Fruit fly (Drosophila melanogaster): ENCODE results near the gene CG2975.

The CG2975 gene

dm6 chr2L:2872309-2872932 is 32.5 kb downstream of the CG2975 start (continued):
- TF ChIP-seq Oaz (GFP tag; IDR thresholded peaks at IDR 0.05) (0 out of 2 replicates have a peak, but pooled peaks have one; percentile 17), CG32532 (GFP tag; IDR thresholded peaks at IDR 0.05) (peak; percentile 16; the same call in 1 of the 2 replicates), chm (GFP tag; IDR thresholded peaks at IDR 0.05) (0 out of 2 replicates have a peak, but pooled peaks have one; percentile 6), salm (tag; optimal IDR thresholded peaks at IDR 0.05) (no peak), gcm (GFP tag; optimal IDR thresholded peaks at IDR 0.05) (peak; percentile 24), lilli (GFP tag; optimal IDR thresholded peaks at IDR 0.05) (peak; percentile 56), CG34224 (GFP tag; IDR thresholded peaks at IDR 0.05; ENCODE audit: partially characterized antibody) (no peak), hkb (optimal IDR thresholded peaks at IDR 0.05) (no peak), hkb (GFP tag; IDR thresholded peaks at IDR 0.05) (peak; percentile 42; the same call in 1 of the 2 replicates), seq (GFP tag; IDR thresholded peaks at IDR 0.05) (peak; percentile 46; the same call in 1 of the 2 replicates), Atf6 (GFP tag; IDR thresholded peaks at IDR 0.05) (peak; percentile 72), CG4707 (GFP tag; optimal IDR thresholded peaks at IDR 0.05) (no peak), Myb (GFP tag; optimal IDR thresholded peaks at IDR 0.05) (no peak), CG10543 (GFP tag; optimal IDR thresholded peaks at IDR 0.05) (peak; percentile 29), PHDP (tag; optimal IDR thresholded peaks at IDR 0.05) (peak; percentile 13), CG18262 (tag; optimal IDR thresholded peaks at IDR 0.05) (peak; percentile 17), Sox100B (GFP tag; optimal IDR thresholded peaks at IDR 0.05) (peak; percentile 19), Fer3 (tag; optimal IDR thresholded peaks at IDR 0.05) (peak; percentile 52), CG17359 (tag; optimal IDR thresholded peaks at IDR 0.05) (peak; percentile 49), CG14667 (GFP tag; IDR thresholded peaks at IDR 0.05) (peak; percentile 20; the same call in 1 of the 2 replicates), CG15514 (GFP tag; optimal IDR thresholded peaks at IDR 0.05) (peak; percentile 57), CG18599 (GFP tag; optimal IDR thresholded peaks at IDR 0.05) (peak; percentile 78), CG12104 (GFP tag; optimal IDR thresholded peaks at IDR 0.05) (peak; percentile 15), lov (optimal IDR thresholded peaks at IDR 0.05) (no peak), lov (GFP tag; IDR thresholded peaks at IDR 0.05) (no peak), D19B (GFP tag; optimal IDR thresholded peaks at IDR 0.05) (peak; percentile 96), HHEX (GFP tag; optimal IDR thresholded peaks at IDR 0.05) (peak; percentile 40), crc (GFP tag; optimal IDR thresholded peaks at IDR 0.05) (no peak), sug (tag; optimal IDR thresholded peaks at IDR 0.05) (peak; percentile 55), bab2 (GFP tag; optimal IDR thresholded peaks at IDR 0.05) (no peak), Eip74EF (GFP tag; optimal IDR thresholded peaks at IDR 0.05) (peak in 1 of 2 experiments; percentile 85), CG11723 (GFP tag; optimal IDR thresholded peaks at IDR 0.05) (no peak), ab (GFP tag; optimal IDR thresholded peaks at IDR 0.05) (no peak), stwl (tag; optimal IDR thresholded peaks at IDR 0.05) (no peak), fd3F (GFP tag; optimal IDR thresholded peaks at IDR 0.05) (peak; percentile 67), CG18619 (GFP tag; optimal IDR thresholded peaks at IDR 0.05) (peak; percentile 49), CG7839 (tag; optimal IDR thresholded peaks at IDR 0.05) (peak; percentile 72), Bgb (GFP tag; IDR thresholded peaks at IDR 0.05; ENCODE audit: partially characterized antibody) (no peak), CG7745 (tag; optimal IDR thresholded peaks at IDR 0.05) (no peak), Hr51 (GFP tag; optimal IDR thresholded peaks at IDR 0.05) (peak in 1 of 2 experiments; percentile 84), dmrt99B (tag; optimal IDR thresholded peaks at IDR 0.05) (peak; percentile 60), lola (GFP tag; optimal IDR thresholded peaks at IDR 0.05) (no peak), exex (tag; optimal IDR thresholded peaks at IDR 0.05) (peak; percentile 2), Atf-2 (GFP tag; optimal IDR thresholded peaks at IDR 0.05) (no peak), CG10366 (GFP tag; IDR thresholded peaks at IDR 0.05) (peak; percentile 25; the same call in 1 of the 2 replicates), Xrp1 (GFP tag; IDR thresholded peaks at IDR 0.05) (peak; percentile 49; the same call in 1 of the 2 replicates), gsb (GFP tag; IDR thresholded peaks at IDR 0.05) (0 out of 2 replicates have a peak, but pooled peaks have one; percentile 13), dati (GFP tag; IDR thresholded peaks at IDR 0.05) (no peak)

All from whole organism, embryonic.